Fruit fly (Drosophila melanogaster): Measurements from ENCODE around the gene GstD10.

dm6 chr3R:12401672-12402296 is 36.2 kb upstream of the GstD10 start, which contains the start of gene DNAlig3:
- no peak for TF ChIP-seq gl (tag; optimal IDR thresholded peaks at IDR 0.05)
- TF ChIP-seq CG14655 (GFP tag; optimal IDR thresholded peaks at IDR 0.05), result no peak
- TF ChIP-seq CG13204 (GFP tag; optimal IDR thresholded peaks at IDR 0.05), result no peak
- peak; percentile 35; the same call in 1 of the 2 replicates for TF ChIP-seq CG12605 (GFP tag; IDR thresholded peaks at IDR 0.05)
- TF ChIP-seq CG17806 (tag; optimal IDR thresholded peaks at IDR 0.05), result no peak
